Fruit fly (Drosophila melanogaster) whole organism, pupa: ENCODE measurements around the gene Cht5.

Experiments used
- CG10348 ChIP-seq: fragments of 200-800 bp; sonication (Bioruptor generic); IDR thresholded peaks from 2 replicates; pipeline ENCODE4 v1.3.6; 2022; ENCODE audit warnings: missing biosample characterization, missing genetic modification characterization
- CG12605 ChIP-seq: fragments of 200-800 bp; sonication (Bioruptor generic); IDR thresholded peaks from 2 replicates; pipeline ENCODE4 v1.3.6; 2022; ENCODE audit warnings: missing biosample characterization, missing genetic modification characterization
- CG13204 ChIP-seq: fragments of 200-800 bp; sonication (Bioruptor generic); optimal IDR thresholded peaks from 2 replicates; lab custom pipeline; 2018; ENCODE audit warnings: missing biosample characterization, mild to moderate bottlenecking, missing genetic modification characterization, moderate library complexity
- CG14655 ChIP-seq: fragments of 200-800 bp; sonication (Bioruptor generic); optimal IDR thresholded peaks from 3 replicates; lab custom pipeline; 2017; ENCODE audit warnings: mild to moderate bottlenecking, missing biosample characterization, missing genetic modification reagents, missing genetic modification characterization
- CG15710 ChIP-seq: fragments of 200-800 bp; sonication (Bioruptor generic); optimal IDR thresholded peaks from 2 replicates; lab custom pipeline; 2018; ENCODE audit warnings: missing biosample characterization, mild to moderate bottlenecking, missing genetic modification characterization, moderate library complexity
- CG17806 ChIP-seq: fragments of 200-800 bp; sonication (Bioruptor generic); optimal IDR thresholded peaks from 2 replicates; lab custom pipeline; 2018; ENCODE audit warnings: missing biosample characterization, mild to moderate bottlenecking, missing genetic modification characterization, moderate library complexity
- CG32121 ChIP-seq: fragments of 200-800 bp; sonication (Bioruptor generic); IDR thresholded peaks from 2 replicates; pipeline ENCODE4 v1.3.6; 2022; ENCODE audit warnings: missing biosample characterization, missing genetic modification characterization
- CG34367 ChIP-seq: fragments of 200-800 bp; sonication (Bioruptor generic); optimal IDR thresholded peaks from 2 replicates; lab custom pipeline; 2018; ENCODE audit warnings: missing biosample characterization, mild to moderate bottlenecking, missing genetic modification characterization
- CG4496 ChIP-seq: fragments of 200-800 bp; sonication (Bioruptor generic); IDR thresholded peaks from 3 replicates; pipeline ENCODE4 v1.3.6; 2022; ENCODE audit warnings: missing biosample characterization, missing genetic modification characterization
- CG8159 ChIP-seq: fragments of 200-800 bp; sonication (Bioruptor generic); optimal IDR thresholded peaks from 3 replicates; lab custom pipeline; 2018; ENCODE audit warnings: missing biosample characterization, mild to moderate bottlenecking, missing genetic modification characterization, moderate library complexity
- CG8301 ChIP-seq: fragments of 200-800 bp; sonication (Bioruptor generic); optimal IDR thresholded peaks from 2 replicates; lab custom pipeline; 2018; ENCODE audit warnings: missing biosample characterization, mild to moderate bottlenecking, missing genetic modification characterization
- CG9948 ChIP-seq: fragments of 200-800 bp; sonication (Bioruptor generic); optimal IDR thresholded peaks from 2 replicates; lab custom pipeline; 2018; ENCODE audit warnings: missing biosample characterization, mild to moderate bottlenecking, missing genetic modification characterization, moderate library complexity
- D1 ChIP-seq: fragments of 200-800 bp; sonication (Bioruptor generic); optimal IDR thresholded peaks from 2 replicates; lab custom pipeline; 2018; ENCODE audit warnings: missing biosample characterization, mild to moderate bottlenecking, missing genetic modification characterization, moderate library complexity
- EcR ChIP-seq: fragments of 200-800 bp; sonication (Bioruptor generic); optimal IDR thresholded peaks from 3 replicates; lab custom pipeline; 2019; ENCODE audit warnings: missing biosample characterization, missing genetic modification characterization, mild to moderate bottlenecking, moderate library complexity, missing genetic modification reagents
- Ets98B ChIP-seq: fragments of 200-800 bp; sonication (Bioruptor generic); IDR thresholded peaks from 2 replicates; pipeline ENCODE4 v1.3.6; 2022; ENCODE audit warnings: missing biosample characterization, missing genetic modification characterization
- Pif1A ChIP-seq: fragments of 200-800 bp; sonication (Bioruptor generic); optimal IDR thresholded peaks from 3 replicates; lab custom pipeline; 2016; ENCODE audit warnings: missing biosample characterization, missing genetic modification characterization
- Pif1B ChIP-seq: fragments of 200-800 bp; sonication (Bioruptor generic); optimal IDR thresholded peaks from 3 replicates; lab custom pipeline; 2016; ENCODE audit warnings: missing biosample characterization, missing genetic modification characterization
- Snoo ChIP-seq: fragments of 200-800 bp; sonication (Bioruptor generic); optimal IDR thresholded peaks from 3 replicates; lab custom pipeline; 2017; ENCODE audit warnings: missing biosample characterization, mild to moderate bottlenecking, missing genetic modification characterization, inconsistent platforms
- fd96Ca ChIP-seq: fragments of 200-800 bp; sonication (Bioruptor generic); IDR thresholded peaks from 3 replicates; pipeline ENCODE4 v1.3.6; 2022; ENCODE audit warnings: missing biosample characterization, missing genetic modification characterization
- gl ChIP-seq: fragments of 200-800 bp; sonication (Bioruptor generic); optimal IDR thresholded peaks from 2 replicates; lab custom pipeline; 2018; ENCODE audit warnings: missing biosample characterization, mild to moderate bottlenecking, missing genetic modification characterization
- rn ChIP-seq: fragments of 200-800 bp; sonication (Bioruptor generic); IDR thresholded peaks from 2 replicates; pipeline ENCODE4 v1.3.6; 2022; ENCODE audit warnings: missing biosample characterization, missing genetic modification characterization

Gene Cht5

DNA sequence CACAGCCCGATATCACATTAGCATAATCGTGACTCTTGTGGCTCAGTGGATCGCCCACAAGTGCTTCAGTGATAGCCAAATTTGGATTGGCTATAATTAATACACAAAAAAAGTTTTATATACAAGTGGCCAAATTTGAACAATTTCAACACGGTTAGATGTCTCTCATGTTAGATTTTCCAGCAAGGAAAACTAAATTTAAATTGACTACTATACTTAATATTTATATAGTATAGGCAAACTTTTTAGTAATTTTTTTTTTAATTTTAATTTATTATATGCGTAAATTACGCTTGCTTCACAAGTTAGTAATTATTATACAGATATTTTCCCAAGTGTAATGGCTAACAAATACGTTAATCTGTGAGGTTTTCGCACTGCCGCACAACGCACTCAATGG is 2.3 kb upstream of the Cht5 start:
- peak; percentile 37 for TF ChIP-seq CG8159
- TF ChIP-seq CG32121 (GFP tag; lab: Robert Waterston, UW): no peak
- TF ChIP-seq, all 21 proteins: peak for 1

DNA sequence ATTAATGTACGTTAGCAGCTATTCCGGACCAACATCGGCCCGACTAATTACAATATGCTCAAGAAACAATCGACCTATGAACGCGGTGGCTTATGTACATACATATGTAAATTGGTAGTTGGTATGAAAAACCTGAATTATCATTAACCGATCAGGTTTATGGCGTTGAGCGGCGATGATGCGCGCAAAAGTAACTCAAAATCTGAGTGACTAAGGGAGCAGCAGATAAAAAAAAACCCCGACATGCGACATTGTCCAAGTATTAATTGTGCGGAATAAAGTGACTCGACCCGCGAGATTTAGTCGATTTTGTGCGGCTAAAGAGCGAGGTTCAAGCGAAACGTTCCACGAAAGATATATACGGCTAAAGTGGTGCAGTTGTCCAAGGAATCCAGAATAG is 1.9 kb upstream of the Cht5 start, which contains the start of gene CG9312:
TSS of gene CG9312 (plus strand) at position 301 of the 400 bp plus-strand sequence.
- no peak for TF ChIP-seq CG17806 (tag; lab: Kevin White, UChicago)
- TF ChIP-seq EcR: peak; percentile 25

DNA sequence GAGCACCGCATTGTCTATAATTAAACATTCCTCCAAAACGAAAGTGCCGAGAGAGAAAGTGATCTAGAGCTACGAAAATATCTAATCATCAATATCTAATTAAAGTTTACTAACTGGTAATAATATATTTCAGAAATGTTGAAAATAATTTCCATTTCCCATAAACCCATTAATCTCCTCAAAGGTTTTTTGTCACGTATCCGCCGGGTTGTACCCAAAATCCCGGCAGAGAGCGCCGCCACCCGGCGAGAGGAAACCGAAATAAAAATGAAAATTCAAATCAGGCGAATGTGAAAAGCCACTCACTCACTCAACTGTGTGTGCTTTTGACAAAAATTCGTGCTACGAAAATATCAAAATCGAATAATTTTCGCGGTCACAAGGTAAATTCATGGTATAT is 3.8 kb downstream of the Cht5 start, which contains the start of gene CG9297:
TSS of gene CG9297 (plus strand) at position 301 of the 400 bp plus-strand sequence.
- no peak for TF ChIP-seq gl (tag; lab: Kevin White, UChicago)
- no peak for TF ChIP-seq CG8301
- TF ChIP-seq CG10348: no peak
- no peak for TF ChIP-seq EcR
- TF ChIP-seq Snoo: no peak
- no peak for TF ChIP-seq CG4496 (GFP tag; lab: Robert Waterston, UW)
- TF ChIP-seq fd96Ca (GFP tag; lab: Robert Waterston, UW): no peak
- no peak for TF ChIP-seq Pif1B (GFP tag; lab: Kevin White, UChicago)
- TF ChIP-seq CG12605 (GFP tag; lab: Robert Waterston, UW): no peak
- no peak for TF ChIP-seq Pif1A (GFP tag; lab: Kevin White, UChicago)
- TF ChIP-seq CG9948 (tag; lab: Kevin White, UChicago): no peak
- TF ChIP-seq CG15710: no peak
- TF ChIP-seq D1 (tag; lab: Kevin White, UChicago): no peak
- TF ChIP-seq rn (GFP tag; lab: Robert Waterston, UW): no peak
- no peak for TF ChIP-seq CG32121 (GFP tag; lab: Robert Waterston, UW)
- no peak for TF ChIP-seq CG17806 (tag; lab: Kevin White, UChicago)
- no peak for TF ChIP-seq CG34367 (tag; lab: Kevin White, UChicago)
- no peak for TF ChIP-seq CG13204 (GFP tag; lab: Kevin White, UChicago)

DNA sequence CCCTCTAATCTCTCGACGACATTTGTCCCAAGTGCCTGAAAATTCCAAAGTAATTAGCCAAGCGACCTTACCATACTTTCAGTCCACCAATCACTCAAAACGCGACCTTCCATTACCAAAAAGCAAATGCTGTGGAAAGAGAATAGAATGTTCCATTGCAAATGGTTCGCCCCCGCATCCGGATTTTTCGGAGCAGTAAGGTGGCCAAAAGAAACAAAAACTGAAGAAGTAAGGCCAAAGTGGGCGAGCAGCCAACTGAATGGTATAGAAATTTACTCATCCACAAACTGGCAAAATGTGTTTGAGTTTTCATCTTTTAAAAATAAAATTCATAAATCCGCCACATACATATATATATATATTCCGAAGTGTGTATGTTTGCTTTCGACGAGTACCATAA is 6.0 kb downstream of the Cht5 start:
- TF ChIP-seq CG32121 (GFP tag; lab: Robert Waterston, UW) (no peak), rn (GFP tag; lab: Robert Waterston, UW) (no peak), CG9948 (tag; lab: Kevin White, UChicago) (no peak), CG10348 (no peak)

DNA sequence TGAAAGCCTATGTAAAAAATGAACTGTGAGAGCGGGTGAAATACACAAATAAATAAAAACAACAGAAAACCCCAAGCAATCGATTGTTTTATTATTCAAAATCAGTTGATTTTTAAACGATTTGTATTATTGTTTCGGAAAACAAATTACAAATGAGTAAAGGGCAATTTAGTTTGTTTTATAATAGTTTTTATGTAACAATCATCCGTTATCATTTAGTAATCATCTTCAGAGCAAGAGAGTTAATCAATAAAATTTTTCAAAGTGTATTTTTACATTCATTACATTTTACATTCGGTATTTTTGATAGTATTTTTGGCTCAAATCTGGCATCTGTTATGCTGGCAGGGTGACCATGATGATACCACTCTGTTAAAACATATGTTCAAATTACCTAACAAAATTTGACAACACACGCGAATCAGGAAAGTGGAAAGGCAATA is 11.9 kb downstream of the Cht5 start, which contains the start of the genes CG42375 and CG9288:
TSS of gene CG42375 (plus strand) at position 384 of the 443 bp plus-strand sequence.
TSS of gene CG9288 (plus strand) at position 384 of the 443 bp plus-strand sequence.
- TF ChIP-seq CG9948 (tag; lab: Kevin White, UChicago): no peak
- no peak for TF ChIP-seq CG15710
- TF ChIP-seq fd96Ca (GFP tag; lab: Robert Waterston, UW): no peak
- peak; percentile 32; the same call in 1 of the 2 replicates for TF ChIP-seq rn (GFP tag; lab: Robert Waterston, UW)
- TF ChIP-seq gl (tag; lab: Kevin White, UChicago): peak; percentile 30
- no peak for TF ChIP-seq Snoo
- TF ChIP-seq CG4496 (GFP tag; lab: Robert Waterston, UW): peak; percentile 46; the same call in 1 of the 3 replicates
- no peak for TF ChIP-seq CG13204 (GFP tag; lab: Kevin White, UChicago)
- TF ChIP-seq CG17806 (tag; lab: Kevin White, UChicago): peak; percentile 76
- TF ChIP-seq Ets98B: 0 out of 2 replicates have a peak, but pooled peaks have one; percentile 38
- TF ChIP-seq Pif1B (GFP tag; lab: Kevin White, UChicago): peak; percentile 42
- TF ChIP-seq CG32121 (GFP tag; lab: Robert Waterston, UW): peak; percentile 80
- TF ChIP-seq CG12605 (GFP tag; lab: Robert Waterston, UW): no peak
- peak; percentile 82 for TF ChIP-seq CG8301
- no peak for TF ChIP-seq EcR
- peak; percentile 83 for TF ChIP-seq CG14655 (GFP tag; lab: Kevin White, UChicago)
- no peak for TF ChIP-seq CG10348
- TF ChIP-seq CG34367 (tag; lab: Kevin White, UChicago): no peak
- TF ChIP-seq D1 (tag; lab: Kevin White, UChicago): peak; percentile 52
- peak; percentile 58 for TF ChIP-seq Pif1A (GFP tag; lab: Kevin White, UChicago)
- peak; percentile 78 for TF ChIP-seq CG8159

DNA sequence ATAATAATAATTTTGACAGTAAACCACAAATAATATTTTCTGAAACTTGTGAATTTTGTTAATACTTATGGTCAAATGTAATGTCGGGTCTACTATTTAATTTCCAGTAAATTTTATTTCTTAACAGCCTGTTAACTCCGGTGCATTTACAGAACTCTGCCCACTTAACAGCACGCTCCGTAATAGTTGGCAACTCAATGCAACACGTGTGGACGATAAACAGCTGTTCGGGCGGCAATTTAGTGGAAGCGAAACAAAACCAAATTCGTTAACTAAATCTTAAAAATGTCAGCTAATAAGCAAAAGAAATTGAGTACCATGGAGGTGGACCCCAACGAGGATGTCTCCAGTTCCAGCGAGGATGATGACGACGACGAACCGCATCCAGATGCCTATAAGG is 13.4 kb downstream of the Cht5 start, which contains the start of gene CG9286:
TSS of gene CG9286 (plus strand) at position 196 of the 400 bp plus-strand sequence.
- TF ChIP-seq gl (tag; lab: Kevin White, UChicago) (no peak), CG34367 (tag; lab: Kevin White, UChicago) (no peak), Snoo (no peak), rn (GFP tag; lab: Robert Waterston, UW) (no peak), D1 (tag; lab: Kevin White, UChicago) (no peak), CG17806 (tag; lab: Kevin White, UChicago) (no peak), Pif1A (GFP tag; lab: Kevin White, UChicago) (no peak), CG8159 (no peak), CG12605 (GFP tag; lab: Robert Waterston, UW) (no peak), CG9948 (tag; lab: Kevin White, UChicago) (no peak), CG32121 (GFP tag; lab: Robert Waterston, UW) (no peak), fd96Ca (GFP tag; lab: Robert Waterston, UW) (no peak), CG4496 (GFP tag; lab: Robert Waterston, UW) (no peak), CG13204 (GFP tag; lab: Kevin White, UChicago) (no peak), CG8301 (no peak), Ets98B (no peak), EcR (no peak), Pif1B (GFP tag; lab: Kevin White, UChicago) (no peak)
- TF ChIP-seq, all 21 proteins: peak for 0
